Worm (Caenorhabditis elegans) whole organism, L1 larva: Measurements from ENCODE around the gene nas-20.
A peak's percentile ranks its signal among the peaks of the same experiment; 100 is the strongest.
"Not testable (repeated sequence)": the region's sequence is repeated elsewhere in the genome, so short reads cannot be mapped to it uniquely, and the experiment has no call there.

ENCODE experiments used
- alr-1 ChIP-seq: fragments of 200-800 bp; sonication (Bioruptor generic); optimal IDR thresholded peaks from 2 replicates; lab custom pipeline; 2018; ENCODE audit warnings: borderline replicate concordance, mild to moderate bottlenecking, missing genetic modification characterization, missing compliant biosample characterization
- aly-2 ChIP-seq: fragments of 150-350 bp; optimal IDR thresholded peaks from 2 replicates; lab custom pipeline; 2014; ENCODE audit warnings: missing biosample characterization, missing genetic modification characterization
- blmp-1 ChIP-seq: fragments of 150-350 bp; optimal IDR thresholded peaks from 2 replicates; lab custom pipeline; 2014; ENCODE audit warnings: missing biosample characterization, missing genetic modification characterization
- ceh-63 ChIP-seq: fragments of 200-800 bp; sonication (Bioruptor generic); optimal IDR thresholded peaks from 2 replicates; lab custom pipeline; 2018; ENCODE audit warnings: mild to moderate bottlenecking, missing genetic modification characterization, missing compliant biosample characterization
- ceh-8 ChIP-seq: fragments of 200-800 bp; sonication (Bioruptor generic); optimal IDR thresholded peaks from 2 replicates; lab custom pipeline; 2018; ENCODE audit warnings: mild to moderate bottlenecking, missing genetic modification characterization, moderate library complexity, missing compliant biosample characterization
- ceh-82 ChIP-seq, 3 experiments: fragments of 150-350 bp in 1 of 3; sonication (generic microtip) in 2 of 3; optimal IDR thresholded peaks; 2 replicates each; lab custom pipeline; 2014 to 2017; ENCODE audit warnings: missing biosample characterization in 3 of 3, missing genetic modification characterization in 3 of 3
- dsc-1 ChIP-seq: sonication (generic microtip); optimal IDR thresholded peaks from 2 replicates; lab custom pipeline; 2016; ENCODE audit warnings: mild to moderate bottlenecking, missing genetic modification characterization, missing compliant biosample characterization
- efl-1 ChIP-seq, 4 experiments: fragments of 150-350 bp; optimal IDR thresholded peaks in 3 of 4; peaks in 1 of 4; 1 replicate in 1 of 4; 2 replicates in 3 of 4; lab custom pipeline; 2014; ENCODE audit warnings: missing biosample characterization in 2 of 4, missing genetic modification characterization in 2 of 4, missing genetic modification reagents in 2 of 4
- elt-2 ChIP-seq: sonication (generic microtip); optimal IDR thresholded peaks from 2 replicates; lab custom pipeline; 2016; ENCODE audit warnings: missing genetic modification characterization, mild to moderate bottlenecking, inconsistent platforms, missing compliant biosample characterization, missing genetic modification reagents
- elt-3 ChIP-seq, 6 experiments: fragments of 150-350 bp in 1 of 6; sonication (generic microtip); optimal IDR thresholded peaks; 2 replicates each; lab custom pipeline; 2017 to 2018; ENCODE audit warnings: missing biosample characterization in 6 of 6, missing genetic modification characterization in 6 of 6, inconsistent platforms in 1 of 6
- ets-5 ChIP-seq: fragments of 200-800 bp; sonication (Bioruptor generic); IDR thresholded peaks from 2 replicates; pipeline ENCODE4 v1.3.6; 2022; ENCODE audit warnings: missing genetic modification characterization, missing compliant biosample characterization
- fos-1 ChIP-seq: fragments of 150-350 bp; optimal IDR thresholded peaks from 2 replicates; lab custom pipeline; 2014; ENCODE audit warnings: missing biosample characterization, missing genetic modification characterization
- isw-1 ChIP-seq: fragments of 200-800 bp; sonication (Bioruptor generic); IDR thresholded peaks from 2 replicates; pipeline ENCODE4 v1.3.6; 2022; ENCODE audit warnings: missing genetic modification characterization, missing compliant biosample characterization
- jun-1 ChIP-seq: fragments of 150-350 bp; optimal IDR thresholded peaks from 2 replicates; lab custom pipeline; 2014; ENCODE audit warnings: missing biosample characterization, missing genetic modification reagents, missing genetic modification characterization
- lin-14 ChIP-seq: fragments of 200-800 bp; sonication (Bioruptor generic); optimal IDR thresholded peaks from 2 replicates; lab custom pipeline; 2018; ENCODE audit warnings: mild to moderate bottlenecking, missing genetic modification characterization, moderate library complexity, missing compliant biosample characterization
- lin-35 ChIP-seq, 2 experiments: fragments of 150-350 bp; optimal IDR thresholded peaks; 2 replicates each; lab custom pipeline; 2014; ENCODE audit warnings: missing biosample characterization in 2 of 2, missing genetic modification characterization in 2 of 2, missing genetic modification reagents in 2 of 2
- lir-3 ChIP-seq: sonication (generic microtip); optimal IDR thresholded peaks from 2 replicates; lab custom pipeline; 2016; ENCODE audit warnings: mild to moderate bottlenecking, missing genetic modification characterization, moderate library complexity, missing compliant biosample characterization; ENCODE audit not compliant: poor library complexity
- mab-9 ChIP-seq: fragments of 200-800 bp; sonication (Bioruptor generic); IDR thresholded peaks from 2 replicates; pipeline ENCODE4 v1.3.6; 2022; ENCODE audit warnings: missing genetic modification reagents, missing genetic modification characterization, missing compliant biosample characterization
- mdl-1 ChIP-seq, 2 experiments: fragments of 150-350 bp; optimal IDR thresholded peaks; 2 replicates each; lab custom pipeline; 2014 to 2017; ENCODE audit warnings: missing biosample characterization in 2 of 2, missing genetic modification characterization in 2 of 2, inconsistent platforms in 1 of 2
- nhr-12 ChIP-seq: sonication (generic microtip); optimal IDR thresholded peaks from 2 replicates; lab custom pipeline; 2017; ENCODE audit warnings: missing biosample characterization, missing genetic modification characterization
- nhr-19 ChIP-seq: fragments of 200-800 bp; sonication (Bioruptor generic); conservative IDR thresholded peaks from 2 replicates; pipeline ENCODE4 v1.3.6; 2022; ENCODE audit warnings: missing genetic modification characterization, missing compliant biosample characterization
- nhr-20 ChIP-seq: sonication (generic microtip); optimal IDR thresholded peaks from 2 replicates; lab custom pipeline; 2016; ENCODE audit warnings: mild to moderate bottlenecking, missing genetic modification characterization, missing compliant biosample characterization
- nhr-71 ChIP-seq: sonication (generic microtip); optimal IDR thresholded peaks from 2 replicates; lab custom pipeline; 2016; ENCODE audit warnings: mild to moderate bottlenecking, missing genetic modification characterization, moderate library complexity, missing compliant biosample characterization
- nhr-77 ChIP-seq: fragments of 150-350 bp; optimal IDR thresholded peaks from 2 replicates; lab custom pipeline; 2014; ENCODE audit warnings: missing biosample characterization, missing genetic modification characterization
- nhr-85 ChIP-seq: sonication (generic microtip); peaks from one replicate; lab custom pipeline; 2016; ENCODE audit warnings: missing genetic modification characterization, inconsistent platforms, missing compliant biosample characterization
- nhr-90 ChIP-seq: sonication (generic microtip); optimal IDR thresholded peaks from 2 replicates; lab custom pipeline; 2016; ENCODE audit warnings: mild to moderate bottlenecking, missing genetic modification characterization, missing compliant biosample characterization; ENCODE audit not compliant: poor library complexity
- pqm-1 ChIP-seq: sonication (generic microtip); optimal IDR thresholded peaks from 3 replicates; lab custom pipeline; 2017; ENCODE audit warnings: missing biosample characterization, missing genetic modification characterization
- snpc-4 ChIP-seq: fragments of 150-350 bp; optimal IDR thresholded peaks from 2 replicates; lab custom pipeline; 2014; ENCODE audit warnings: missing biosample characterization, missing genetic modification characterization
- snu-23 ChIP-seq: sonication (generic microtip); optimal IDR thresholded peaks from 2 replicates; lab custom pipeline; 2016; ENCODE audit warnings: missing genetic modification characterization, missing compliant biosample characterization
- sup-37 ChIP-seq: fragments of 200-800 bp; sonication (Bioruptor generic); optimal IDR thresholded peaks from 2 replicates; lab custom pipeline; 2018; ENCODE audit warnings: mild to moderate bottlenecking, missing genetic modification characterization, missing compliant biosample characterization
- swsn-7 ChIP-seq: sonication (generic microtip); optimal IDR thresholded peaks from 2 replicates; lab custom pipeline; 2016; ENCODE audit warnings: missing genetic modification characterization, missing compliant biosample characterization
- unc-86 ChIP-seq: sonication (generic microtip); optimal IDR thresholded peaks from 2 replicates; lab custom pipeline; 2016; ENCODE audit warnings: missing genetic modification characterization, missing compliant biosample characterization
- xbp-1 ChIP-seq: sonication (generic microtip); optimal IDR thresholded peaks from 2 replicates; lab custom pipeline; 2016; ENCODE audit warnings: missing genetic modification characterization, missing compliant biosample characterization
- ztf-11 ChIP-seq, 2 experiments: sonication (generic microtip); optimal IDR thresholded peaks; 2 replicates each; lab custom pipeline; 2016 to 2017; ENCODE audit warnings: missing genetic modification characterization in 2 of 2, missing biosample characterization in 1 of 2, missing compliant biosample characterization in 1 of 2

nas-20 gene

ce11 chrV:11483580-11484092 lies 11.5 kb upstream of the nas-20 start, which contains the start of gene col-157:
Gene col-157 (plus strand): TSS chrV:11484042.
- TF ChIP-seq xbp-1 (tag; lab: Kevin White, UChicago); swsn-7 (tag; lab: Kevin White, UChicago); ztf-11 (tag; optimal IDR thresholded peaks at IDR 0.05; lab: Kevin White, UChicago): not testable (repeated sequence)

ce11 chrV:11480734-11481133 lies 8.6 kb upstream of the nas-20 start, which contains the start of gene T11F9.14:
Gene T11F9.14 (minus strand): TSS chrV:11480834.
- not testable (repeated sequence) for TF ChIP-seq fos-1 (tag; lab: Kevin White, UChicago); ceh-82 (tag; optimal IDR thresholded peaks at IDR 0.05; lab: Kevin White, UChicago); snu-23 (GFP tag; lab: Kevin White, UChicago)

ce11 chrV:11479406-11479805 lies 7.3 kb upstream of the nas-20 start, which contains the start of gene T11F9.22:
Gene T11F9.22 (plus strand): TSS chrV:11479706.
- no peak for TF ChIP-seq nhr-77
- TF ChIP-seq efl-1 (optimal IDR thresholded peaks at IDR 0.05; lab: Kevin White, UChicago), result no peak
- peak in 1 of 2 experiments; percentile 64 for TF ChIP-seq efl-1 (GFP tag; optimal IDR thresholded peaks at IDR 0.05 in 1 of 2; lab: Kevin White, UChicago)

- not testable (repeated sequence) for TF ChIP-seq snpc-4; nhr-71 (tag; lab: Kevin White, UChicago); dsc-1
Observed at ce11 chrV:11475638-11476037, 3.5 kb upstream of the nas-20 start, which contains the start of gene T11F9.7. Gene T11F9.7 (plus strand): TSS chrV:11475938.

ce11 chrV:11474399-11474798 lies 2.3 kb upstream of the nas-20 start, which contains the start of gene nas-22:
Gene nas-22 (plus strand): TSS chrV:11474699.
- no peak for TF ChIP-seq mab-9 (GFP tag; lab: Robert Waterston, UW)
- no peak for TF ChIP-seq elt-3 (tag; optimal IDR thresholded peaks at IDR 0.05; lab: Kevin White, UChicago)
- TF ChIP-seq nhr-19 (GFP tag; lab: Robert Waterston, UW), result no peak
- no peak for TF ChIP-seq lin-14
- TF ChIP-seq ets-5 (GFP tag; lab: Robert Waterston, UW), result no peak

ce11 chrV:11470210-11470713 lies 1.8 kb downstream of the nas-20 start, which contains the start of gene aat-6:
Gene aat-6 (minus strand): TSS chrV:11470663.
- peak; percentile 10 for TF ChIP-seq pqm-1 (tag; lab: Kevin White, UChicago)
- no peak for TF ChIP-seq ceh-63 (GFP tag; lab: Kevin White, UChicago)
- TF ChIP-seq elt-2 (tag; lab: Kevin White, UChicago), result peak; percentile 93
- TF ChIP-seq nhr-90 (tag; lab: Kevin White, UChicago), result peak; percentile 2
- TF ChIP-seq lin-35 (GFP tag; optimal IDR thresholded peaks at IDR 0.05; lab: Kevin White, UChicago), result peak in 1 of 2 experiments; percentile 24
- peak; percentile 38 for TF ChIP-seq nhr-20 (tag; lab: Kevin White, UChicago)
- TF ChIP-seq efl-1 (optimal IDR thresholded peaks at IDR 0.05; lab: Kevin White, UChicago), result no peak
- TF ChIP-seq efl-1 (GFP tag; optimal IDR thresholded peaks at IDR 0.05 in 1 of 2; lab: Kevin White, UChicago), result peak in 1 of 2 experiments; percentile 78
- no peak for TF ChIP-seq isw-1 (GFP tag; lab: Robert Waterston, UW)

- TF ChIP-seq ceh-8 (GFP tag; lab: Kevin White, UChicago) (no peak), pqm-1 (tag; lab: Kevin White, UChicago) (no peak), alr-1 (no peak), blmp-1 (tag; lab: Kevin White, UChicago) (peak; percentile 12), unc-86 (tag; lab: Kevin White, UChicago) (no peak), nhr-85 (tag; lab: Kevin White, UChicago) (peak; percentile 60), aly-2 (tag; lab: Kevin White, UChicago) (no peak), nhr-12 (tag; lab: Kevin White, UChicago) (no peak), lin-14 (peak; percentile 19), dsc-1 (no peak), lir-3 (no peak), mdl-1 (tag; optimal IDR thresholded peaks at IDR 0.05; lab: Kevin White, UChicago) (no peak), sup-37 (GFP tag; lab: Kevin White, UChicago) (no peak), nhr-77 (no peak), swsn-7 (tag; lab: Kevin White, UChicago) (no peak), ztf-11 (tag; optimal IDR thresholded peaks at IDR 0.05; lab: Kevin White, UChicago) (no peak), jun-1 (no peak), snpc-4 (no peak)
Observed at ce11 chrV:11462963-11463453, 9.1 kb downstream of the nas-20 start, which contains the start of gene zipt-16. Gene zipt-16 (plus strand): TSS chrV:11463013.
